Fruit fly (Drosophila melanogaster): Measurements from ENCODE around the gene Naa60.

Naa60 gene

dm6 chr3L:9718929-9719328, 7.8 kb upstream of the Naa60 start, which contains the start of the genes CG18178 and CG14174 (continued):
- TF ChIP-seq Sry-δ (GFP tag; optimal IDR thresholded peaks at IDR 0.05): peak; percentile 33
- no peak; the same call in 1 of the 2 replicates for TF ChIP-seq CG4730 (GFP tag; IDR thresholded peaks at IDR 0.05)
- no peak for TF ChIP-seq Eip74EF (GFP tag; optimal IDR thresholded peaks at IDR 0.05)
- TF ChIP-seq abd-A (tag; optimal IDR thresholded peaks at IDR 0.05): no peak
- peak; percentile 68 for TF ChIP-seq Fer3 (tag; optimal IDR thresholded peaks at IDR 0.05)
- no peak for TF ChIP-seq repo (GFP tag; optimal IDR thresholded peaks at IDR 0.05)
- 0 out of 2 replicates have a peak, but pooled peaks have one; percentile 60 for TF ChIP-seq CG32767 (GFP tag; IDR thresholded peaks at IDR 0.05)
- no peak for TF ChIP-seq Doc3 (GFP tag; IDR thresholded peaks at IDR 0.05; ENCODE audit: partially characterized antibody)
- TF ChIP-seq CG10959 (GFP tag; IDR thresholded peaks at IDR 0.05): no peak
- TF ChIP-seq CG9797 (GFP tag; optimal IDR thresholded peaks at IDR 0.05): peak; percentile 64
- peak in 1 of 3 experiments; percentile 75 for TF ChIP-seq lola (GFP tag; optimal IDR thresholded peaks at IDR 0.05)
- no peak for TF ChIP-seq eyg (GFP tag; optimal IDR thresholded peaks at IDR 0.05)
- no peak for TF ChIP-seq zen2 (GFP tag; IDR thresholded peaks at IDR 0.05; ENCODE audit: partially characterized antibody)
- TF ChIP-seq CG10431 (GFP tag; optimal IDR thresholded peaks at IDR 0.05): peak; percentile 42
- no peak for TF ChIP-seq otp (GFP tag; IDR thresholded peaks at IDR 0.05)
- TF ChIP-seq vnd (GFP tag; IDR thresholded peaks at IDR 0.05; ENCODE audit: partially characterized antibody): no peak
- no peak for TF ChIP-seq Poxn (GFP tag; IDR thresholded peaks at IDR 0.05)
- no peak for TF ChIP-seq CG11456 (GFP tag; IDR thresholded peaks at IDR 0.05)
- no peak for TF ChIP-seq CG7987 (GFP tag; optimal IDR thresholded peaks at IDR 0.05)
- TF ChIP-seq h (optimal IDR thresholded peaks at IDR 0.05): no peak
- TF ChIP-seq gce (GFP tag; IDR thresholded peaks at IDR 0.05): no peak
- TF ChIP-seq CG11560 (tag; IDR thresholded peaks at IDR 0.05): no peak
- no peak for TF ChIP-seq nerfin-2 (GFP tag; IDR thresholded peaks at IDR 0.05; ENCODE audit: partially characterized antibody)
- no peak for TF ChIP-seq CG2199 (GFP tag; IDR thresholded peaks at IDR 0.05)
- peak; percentile 86 for TF ChIP-seq CG14710 (tag; optimal IDR thresholded peaks at IDR 0.05)
- peak; percentile 64 for TF ChIP-seq tgo (GFP tag; IDR thresholded peaks at IDR 0.05)
- TF ChIP-seq run (tag; optimal IDR thresholded peaks at IDR 0.05): no peak
- no peak for TF ChIP-seq CG34224 (GFP tag; IDR thresholded peaks at IDR 0.05; ENCODE audit: partially characterized antibody)
- TF ChIP-seq CG5180 (GFP tag; optimal IDR thresholded peaks at IDR 0.05): no peak
- TF ChIP-seq Blimp-1 (GFP tag; optimal IDR thresholded peaks at IDR 0.05): peak; percentile 62
- peak; percentile 14 for TF ChIP-seq CrebB (tag; optimal IDR thresholded peaks at IDR 0.05)
- TF ChIP-seq C15 (GFP tag; IDR thresholded peaks at IDR 0.05): peak; percentile 14; the same call in 1 of the 3 replicates
- TF ChIP-seq kni (GFP tag; optimal IDR thresholded peaks at IDR 0.05): no peak
- TF ChIP-seq fu2 (GFP tag; optimal IDR thresholded peaks at IDR 0.05): no peak
- TF ChIP-seq CG4707 (GFP tag; optimal IDR thresholded peaks at IDR 0.05): no peak
- peak; percentile 5 for TF ChIP-seq Sin3A (optimal IDR thresholded peaks at IDR 0.05)
- peak; percentile 67 for TF ChIP-seq vvl (GFP tag; IDR thresholded peaks at IDR 0.05)
- TF ChIP-seq cwo (GFP tag; optimal IDR thresholded peaks at IDR 0.05): peak; percentile 48
- peak; percentile 29 for TF ChIP-seq mam (GFP tag; optimal IDR thresholded peaks at IDR 0.05)
- TF ChIP-seq gt (GFP tag; IDR thresholded peaks at IDR 0.05): no peak
- peak; percentile 66 for TF ChIP-seq Dll (GFP tag; IDR thresholded peaks at IDR 0.05; ENCODE audit: partially characterized antibody)
- TF ChIP-seq CG9817 (tag; optimal IDR thresholded peaks at IDR 0.05): peak; percentile 70
- no peak for TF ChIP-seq CG16779 (GFP tag; IDR thresholded peaks at IDR 0.05)
- TF ChIP-seq H2.0 (GFP tag; IDR thresholded peaks at IDR 0.05): peak; percentile 33; the same call in 1 of the 2 replicates
- TF ChIP-seq CG6272 (GFP tag; IDR thresholded peaks at IDR 0.05): peak; percentile 52; the same call in 1 of the 2 replicates
- TF ChIP-seq dm (GFP tag; optimal IDR thresholded peaks at IDR 0.05): peak; percentile 84
- no peak for TF ChIP-seq CG3407 (GFP tag; optimal IDR thresholded peaks at IDR 0.05)
- TF ChIP-seq dmrt11E (tag; optimal IDR thresholded peaks at IDR 0.05): peak; percentile 79
- TF ChIP-seq Meics (GFP tag; optimal IDR thresholded peaks at IDR 0.05): peak; percentile 48
- peak; percentile 22 for TF ChIP-seq exex (tag; optimal IDR thresholded peaks at IDR 0.05)
